Worm (Caenorhabditis elegans) whole organism, mixed stage, embryonic: Measurements from ENCODE around the gene gtl-1.
"Not testable (repeated sequence)": the region's sequence is repeated elsewhere in the genome, so short reads cannot be mapped to it uniquely, and the experiment has no call there.

Experiments
- M03D4.4 ChIP-seq: sonication (generic microtip); optimal IDR thresholded peaks from 2 replicates; lab custom pipeline; 2017; ENCODE audit warnings: mild to moderate bottlenecking, missing genetic modification characterization, missing compliant biosample characterization
- bed-3 ChIP-seq: fragments of 200-800 bp; sonication (Bioruptor generic); optimal IDR thresholded peaks from 3 replicates; lab custom pipeline; 2018; ENCODE audit warnings: mild to moderate bottlenecking, missing genetic modification characterization, moderate library complexity, missing compliant biosample characterization
- blmp-1 ChIP-seq: fragments of 150-350 bp; optimal IDR thresholded peaks from 2 replicates; lab custom pipeline; 2014; ENCODE audit warnings: missing biosample characterization, missing genetic modification characterization
- ceh-39 ChIP-seq: fragments of 150-350 bp; optimal IDR thresholded peaks from 2 replicates; lab custom pipeline; 2014; ENCODE audit warnings: missing biosample characterization, missing genetic modification characterization
- ceh-83 ChIP-seq: fragments of 200-800 bp; sonication (Bioruptor generic); optimal IDR thresholded peaks from 2 replicates; lab custom pipeline; 2018; ENCODE audit warnings: mild to moderate bottlenecking, missing genetic modification characterization, missing compliant biosample characterization
- ces-1 ChIP-seq: fragments of 150-350 bp; optimal IDR thresholded peaks from 2 replicates; lab custom pipeline; 2014; ENCODE audit warnings: missing biosample characterization, missing genetic modification reagents, missing genetic modification characterization
- cnd-1 ChIP-seq: fragments of 200-800 bp; sonication (Bioruptor generic); optimal IDR thresholded peaks from 2 replicates; lab custom pipeline; 2018; ENCODE audit warnings: mild to moderate bottlenecking, missing genetic modification characterization, missing compliant biosample characterization
- drap-1 ChIP-seq: fragments of 200-800 bp; sonication (Bioruptor generic); optimal IDR thresholded peaks from 3 replicates; lab custom pipeline; 2018; ENCODE audit warnings: mild to moderate bottlenecking, missing genetic modification characterization, missing compliant biosample characterization
- elt-1 ChIP-seq: sonication (generic microtip); optimal IDR thresholded peaks from 2 replicates; lab custom pipeline; 2017; ENCODE audit warnings: missing genetic modification characterization, mild to moderate bottlenecking, missing compliant biosample characterization, antibody characterized with exemption, moderate library complexity, borderline replicate concordance; ENCODE audit not compliant: insufficient read depth
- elt-3 ChIP-seq: fragments of 150-350 bp; optimal IDR thresholded peaks from 2 replicates; lab custom pipeline; 2014; ENCODE audit warnings: missing biosample characterization, missing genetic modification characterization
- flh-1 ChIP-seq: fragments of 200-800 bp; sonication (Bioruptor generic); optimal IDR thresholded peaks from 2 replicates; lab custom pipeline; 2018; ENCODE audit warnings: mild to moderate bottlenecking, missing genetic modification characterization, moderate library complexity, missing compliant biosample characterization
- hlh-1 ChIP-seq: fragments of 150-350 bp; optimal IDR thresholded peaks from 2 replicates; lab custom pipeline; 2014; ENCODE audit warnings: missing biosample characterization, missing genetic modification reagents, missing genetic modification characterization
- lin-13 ChIP-seq: fragments of 150-350 bp; optimal IDR thresholded peaks from 2 replicates; lab custom pipeline; 2014; ENCODE audit warnings: missing biosample characterization, missing genetic modification characterization
- lin-32 ChIP-seq: fragments of 200-800 bp; sonication (Bioruptor generic); optimal IDR thresholded peaks from 2 replicates; lab custom pipeline; 2018; ENCODE audit warnings: mild to moderate bottlenecking, missing genetic modification characterization, missing compliant biosample characterization
- lsy-2 ChIP-seq: fragments of 150-350 bp; optimal IDR thresholded peaks from 2 replicates; lab custom pipeline; 2014; ENCODE audit warnings: missing biosample characterization, missing genetic modification characterization
- mab-5 ChIP-seq: fragments of 150-350 bp; optimal IDR thresholded peaks from 2 replicates; lab custom pipeline; 2014; ENCODE audit warnings: missing biosample characterization, missing genetic modification characterization
- mep-1 ChIP-seq: fragments of 150-350 bp; optimal IDR thresholded peaks from 2 replicates; lab custom pipeline; 2017; ENCODE audit warnings: missing biosample characterization, missing genetic modification reagents, missing genetic modification characterization, inconsistent platforms
- nhr-12 ChIP-seq: fragments of 150-350 bp; optimal IDR thresholded peaks from 2 replicates; lab custom pipeline; 2014; ENCODE audit warnings: missing biosample characterization, missing genetic modification characterization
- nhr-2 ChIP-seq: fragments of 150-350 bp; optimal IDR thresholded peaks from 2 replicates; lab custom pipeline; 2014; ENCODE audit warnings: missing biosample characterization, missing genetic modification characterization
- nhr-237 ChIP-seq: fragments of 150-350 bp; optimal IDR thresholded peaks from 2 replicates; lab custom pipeline; 2014; ENCODE audit warnings: missing biosample characterization, missing genetic modification characterization
- nhr-28 ChIP-seq: fragments of 150-350 bp; optimal IDR thresholded peaks from 2 replicates; lab custom pipeline; 2014; ENCODE audit warnings: missing biosample characterization, missing genetic modification characterization
- nhr-76 ChIP-seq: sonication (generic microtip); optimal IDR thresholded peaks from 2 replicates; lab custom pipeline; 2017; ENCODE audit warnings: missing biosample characterization, missing genetic modification characterization
- sem-2 ChIP-seq: fragments of 200-800 bp; sonication (Bioruptor generic); optimal IDR thresholded peaks from 2 replicates; lab custom pipeline; 2018; ENCODE audit warnings: mild to moderate bottlenecking, missing genetic modification characterization, missing compliant biosample characterization
- snpc-4 ChIP-seq: fragments of 150-350 bp; optimal IDR thresholded peaks from 2 replicates; lab custom pipeline; 2014; ENCODE audit warnings: missing biosample characterization, missing genetic modification characterization
- sptf-1 ChIP-seq: sonication (generic microtip); optimal IDR thresholded peaks from 2 replicates; lab custom pipeline; 2017; ENCODE audit warnings: mild to moderate bottlenecking, missing genetic modification characterization, moderate library complexity, missing compliant biosample characterization
- tbx-8 ChIP-seq: fragments of 200-800 bp; sonication (Bioruptor generic); optimal IDR thresholded peaks from 2 replicates; lab custom pipeline; 2018; ENCODE audit warnings: mild to moderate bottlenecking, missing genetic modification characterization, moderate library complexity, missing compliant biosample characterization
- unc-120 ChIP-seq: sonication (generic microtip); optimal IDR thresholded peaks from 2 replicates; lab custom pipeline; 2017; ENCODE audit warnings: missing genetic modification characterization, missing compliant biosample characterization; ENCODE audit not compliant: poor library complexity, severe bottlenecking
- unc-39 ChIP-seq: fragments of 150-350 bp; optimal IDR thresholded peaks from 2 replicates; lab custom pipeline; 2014; ENCODE audit warnings: missing biosample characterization, missing genetic modification characterization
- unc-62 ChIP-seq: fragments of 150-350 bp; optimal IDR thresholded peaks from 2 replicates; lab custom pipeline; 2014; ENCODE audit warnings: missing biosample characterization, missing genetic modification reagents, missing genetic modification characterization
- zip-8 ChIP-seq: fragments of 150-350 bp; optimal IDR thresholded peaks from 2 replicates; lab custom pipeline; 2014; ENCODE audit warnings: missing biosample characterization, missing genetic modification characterization
- ztf-11 ChIP-seq: fragments of 150-350 bp; optimal IDR thresholded peaks from 2 replicates; lab custom pipeline; 2014; ENCODE audit warnings: missing biosample characterization, missing genetic modification characterization

Gene gtl-1

DNA sequence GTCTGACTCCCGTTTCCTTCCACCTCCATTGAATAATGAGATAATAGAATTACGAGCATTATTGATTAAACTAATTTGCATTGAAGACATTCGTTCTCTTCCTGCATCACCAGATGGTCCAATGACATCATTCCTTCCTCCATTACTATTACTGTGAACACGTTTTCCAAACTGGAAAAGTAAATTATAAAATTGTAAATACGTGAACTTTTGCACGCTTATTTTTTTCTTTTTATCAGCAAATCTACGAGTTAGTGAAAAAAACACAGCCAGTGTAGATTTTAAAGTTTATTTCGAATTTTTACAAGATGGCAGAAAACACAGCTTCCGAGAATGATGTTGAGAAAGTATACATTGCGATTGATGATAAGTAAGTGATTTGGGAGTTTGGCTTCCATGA, 5.6 kb downstream of the gtl-1 start, which contains the start of gene C05C12.1:
C05C12.1 (plus strand) TSS at position 301 of the 400 bp plus-strand sequence.
- not testable (repeated sequence) for TF ChIP-seq mep-1 (tag; lab: Kevin White, UChicago); bed-3 (GFP tag; lab: Kevin White, UChicago); M03D4.4

DNA sequence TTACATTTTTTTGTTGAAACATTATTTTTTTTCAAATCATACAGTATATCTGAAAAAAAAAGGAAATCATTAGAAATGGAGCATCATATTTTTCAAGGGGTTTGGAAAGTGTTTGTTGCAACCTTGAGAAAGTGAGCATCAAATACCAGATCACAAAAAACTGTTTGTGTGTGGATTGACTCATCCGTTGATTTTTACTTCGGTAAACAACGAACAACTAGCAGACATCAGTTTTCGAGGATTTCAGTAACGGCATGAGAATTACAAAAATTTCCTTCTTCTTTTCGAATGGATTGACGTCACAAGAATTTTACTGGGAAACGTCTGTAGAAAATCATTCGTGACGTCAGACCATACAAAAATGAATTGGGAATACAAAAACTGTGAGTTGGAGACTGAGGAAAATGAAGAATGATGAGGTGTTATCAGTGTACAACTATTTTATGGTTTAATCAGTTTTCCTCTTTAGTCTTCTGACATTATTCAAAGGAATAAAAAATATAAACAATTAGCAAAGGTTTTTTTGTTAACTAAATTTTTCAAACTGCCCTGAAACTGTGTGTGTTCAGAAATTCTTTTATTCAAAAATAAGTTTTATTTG, 11.2 kb downstream of the gtl-1 start, which contains the start of gene C05C12.4:
C05C12.4 (minus strand) TSS at position 51 of the 601 bp plus-strand sequence.
- TF ChIP-seq M03D4.4 (no peak), unc-120 (tag; lab: Kevin White, UChicago) (no peak), bed-3 (GFP tag; lab: Kevin White, UChicago) (no peak), cnd-1 (no peak), lsy-2 (no peak)

DNA sequence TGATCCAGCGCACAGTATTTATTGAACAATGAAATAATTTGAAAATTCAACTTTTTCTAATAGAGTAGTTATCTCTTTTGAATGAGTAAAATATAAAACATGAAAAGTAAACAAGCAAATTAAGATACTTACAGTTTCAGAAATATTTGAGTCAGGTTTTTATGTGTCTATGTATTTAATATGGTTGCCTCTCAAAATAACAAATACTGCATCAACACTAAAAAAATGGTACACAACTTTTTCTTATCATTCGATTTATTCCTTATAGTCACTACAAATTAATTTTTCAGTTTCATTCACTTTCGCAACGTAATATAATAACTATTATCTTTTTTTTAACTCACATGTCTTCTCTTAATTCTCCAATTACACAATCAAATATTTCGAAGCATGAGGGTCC, 11.9 kb downstream of the gtl-1 start:
- no peak for TF ChIP-seq tbx-8
- no peak for TF ChIP-seq mep-1 (tag; lab: Kevin White, UChicago)
- no peak for TF ChIP-seq elt-3 (tag; lab: Kevin White, UChicago)
- no peak for TF ChIP-seq ztf-11
- no peak for TF ChIP-seq hlh-1 (tag; lab: Kevin White, UChicago)
- TF ChIP-seq mab-5 (tag; lab: Kevin White, UChicago) = no peak
- TF ChIP-seq zip-8 (tag; lab: Kevin White, UChicago) = no peak
- no peak for TF ChIP-seq drap-1
- no peak for TF ChIP-seq nhr-28 (tag; lab: Kevin White, UChicago)
- TF ChIP-seq lin-13 (tag; lab: Kevin White, UChicago) = no peak
- no peak for TF ChIP-seq cnd-1
- no peak for TF ChIP-seq ces-1
- TF ChIP-seq sptf-1 (tag; lab: Kevin White, UChicago) = no peak
- TF ChIP-seq, all 35 proteins: peak for 0

DNA sequence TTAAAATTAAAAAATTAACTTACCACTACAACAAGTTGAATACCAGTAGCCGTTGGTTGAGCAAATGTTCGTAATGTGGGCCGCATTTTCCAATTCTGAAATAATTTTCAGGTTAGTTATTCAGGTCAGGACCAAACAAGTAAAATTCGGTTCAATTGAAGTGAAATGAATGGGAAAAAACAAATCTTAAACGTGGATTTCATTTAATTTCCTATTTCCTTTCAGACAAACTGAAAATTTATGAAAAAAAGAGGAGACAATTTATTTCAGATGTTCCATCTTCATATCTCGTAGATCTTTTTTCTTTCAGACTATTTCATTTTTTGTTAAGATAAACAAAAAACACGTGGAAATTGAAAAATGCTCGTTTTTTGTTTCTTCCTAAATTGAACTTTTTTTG, 18.0 kb downstream of the gtl-1 start, which contains the start of gene C05C12.6:
C05C12.6 (minus strand) TSS at position 101 of the 400 bp plus-strand sequence.
- TF ChIP-seq unc-39 (tag; lab: Kevin White, UChicago) = no peak
- no peak for TF ChIP-seq flh-1
- TF ChIP-seq nhr-2 (tag; lab: Kevin White, UChicago) = no peak
- TF ChIP-seq drap-1 = no peak
- TF ChIP-seq blmp-1 (tag; lab: Kevin White, UChicago) = no peak
- TF ChIP-seq hlh-1 (tag; lab: Kevin White, UChicago) = no peak

DNA sequence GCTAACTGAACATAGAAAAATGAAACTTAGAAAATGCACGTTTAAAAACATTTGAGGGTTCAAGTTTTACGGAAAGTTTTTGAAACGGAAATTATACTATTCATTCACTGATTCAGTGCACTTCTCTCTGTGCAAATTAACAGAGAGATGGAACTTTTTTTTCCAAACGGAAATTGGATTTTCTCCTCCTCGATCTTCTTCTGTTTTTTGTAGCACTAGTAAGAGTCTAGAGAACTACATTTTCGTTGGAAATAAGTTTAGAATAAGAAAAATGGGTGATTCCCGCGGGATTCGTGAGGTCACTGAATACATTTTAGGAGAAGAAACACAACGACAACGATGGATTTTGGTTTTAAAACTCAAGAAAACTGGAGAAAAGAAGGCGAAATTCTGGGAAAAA, 23.6 kb downstream of the gtl-1 start:
- peak; percentile 34 for TF ChIP-seq ces-1
- TF ChIP-seq ceh-39 (tag; lab: Kevin White, UChicago) = no peak
- no peak for TF ChIP-seq flh-1

DNA sequence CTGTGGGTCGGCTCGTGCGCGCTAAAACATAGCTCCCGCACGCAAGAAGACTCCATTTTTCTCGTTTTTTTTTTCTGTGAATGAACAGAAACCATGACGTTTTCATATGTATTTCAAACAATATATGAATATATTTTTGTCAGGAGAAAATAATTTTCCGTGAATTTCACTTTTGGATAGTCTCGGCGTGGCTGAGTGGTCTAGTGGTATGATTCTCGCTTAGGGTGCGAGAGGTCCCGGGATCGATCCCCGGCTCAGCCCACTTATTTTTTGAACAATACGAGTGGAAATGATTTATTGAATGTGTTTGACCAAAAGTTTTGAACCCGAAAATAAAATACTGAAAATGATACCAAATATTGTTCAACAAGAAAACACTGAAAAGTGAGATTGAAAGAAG, 28.0 kb downstream of the gtl-1 start:
- TF ChIP-seq ceh-83 = no peak
- TF ChIP-seq ztf-11 = no peak
- no peak for TF ChIP-seq sem-2
- no peak for TF ChIP-seq lsy-2
- no peak for TF ChIP-seq elt-3 (tag; lab: Kevin White, UChicago)
- TF ChIP-seq ces-1 = no peak
- no peak for TF ChIP-seq tbx-8
- TF ChIP-seq cnd-1 = no peak
- no peak for TF ChIP-seq zip-8 (tag; lab: Kevin White, UChicago)
- no peak for TF ChIP-seq lin-13 (tag; lab: Kevin White, UChicago)

DNA sequence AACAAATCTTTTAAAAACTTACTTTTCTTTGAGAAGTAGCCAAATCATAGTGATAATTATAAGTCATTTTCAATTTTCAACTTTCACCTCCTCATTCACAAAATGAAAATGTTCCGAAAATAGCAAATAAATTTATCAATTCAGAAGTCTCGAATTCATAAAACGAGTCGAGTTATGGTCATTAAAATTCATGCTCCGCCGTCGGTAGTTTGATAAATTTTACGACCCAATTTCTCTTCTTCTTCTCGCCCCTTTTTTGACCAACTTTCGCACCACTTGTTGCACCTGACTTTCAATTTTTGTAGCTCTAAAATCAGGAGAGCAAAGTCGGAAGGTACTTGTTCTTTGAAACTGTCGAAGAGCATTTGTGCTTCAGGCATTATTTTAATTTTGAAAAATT, 29.3 kb downstream of the gtl-1 start, which contains the start of gene best-7:
best-7 (minus strand) TSS at position 239 of the 400 bp plus-strand sequence.
- TF ChIP-seq lin-13 (tag; lab: Kevin White, UChicago) (no peak), nhr-2 (tag; lab: Kevin White, UChicago) (no peak), sptf-1 (tag; lab: Kevin White, UChicago) (no peak), nhr-237 (tag; lab: Kevin White, UChicago) (no peak), elt-3 (tag; lab: Kevin White, UChicago) (no peak), mab-5 (tag; lab: Kevin White, UChicago) (no peak), nhr-12 (no peak), cnd-1 (no peak), ceh-83 (no peak), zip-8 (tag; lab: Kevin White, UChicago) (no peak), snpc-4 (tag; lab: Kevin White, UChicago) (no peak), M03D4.4 (no peak), ces-1 (no peak), unc-62 (GFP tag; lab: Kevin White, UChicago) (no peak), elt-1 (no peak), ceh-39 (tag; lab: Kevin White, UChicago) (no peak), lin-32 (GFP tag; lab: Kevin White, UChicago) (no peak), nhr-76 (tag; lab: Kevin White, UChicago) (no peak)
